Worm (Caenorhabditis elegans): Measurements from ENCODE around the gene F49C5.10.

ce11 chrII:12511866-12512265 lies 34.7 kb upstream of the F49C5.10 start, which contains the start of gene srh-73:
- TF ChIP-seq blmp-1 (tag; optimal IDR thresholded peaks at IDR 0.05; ENCODE audit: insufficient read depth) (no peak), ztf-11 (tag; optimal IDR thresholded peaks at IDR 0.05) (no peak), R02D3.7 (tag; optimal IDR thresholded peaks at IDR 0.05) (no peak), skn-1 (tag; optimal IDR thresholded peaks at IDR 0.05) (no peak), nhr-77 (tag; optimal IDR thresholded peaks at IDR 0.05) (no peak), snpc-4 (tag; optimal IDR thresholded peaks at IDR 0.05) (no peak), F13H6.1 (tag; optimal IDR thresholded peaks at IDR 0.05) (no peak), nhr-11 (tag; optimal IDR thresholded peaks at IDR 0.05) (no peak), nhr-25 (tag; optimal IDR thresholded peaks at IDR 0.05) (no peak), unc-62 (GFP tag; optimal IDR thresholded peaks at IDR 0.05) (no peak)
